Worm (Caenorhabditis elegans) whole organism, young adult: ENCODE measurements around the gene F25H9.7.

Source experiments
- Y56A3A.18 ChIP-seq: fragments of 200-800 bp; sonication (Bioruptor generic); IDR thresholded peaks from 2 replicates; pipeline ENCODE4 v1.3.6; 2022; ENCODE audit warnings: missing genetic modification reagents, missing genetic modification characterization, missing compliant biosample characterization
- ama-1 ChIP-seq, 3 experiments: fragments of 150-350 bp in 1 of 3; sonication (generic microtip) in 2 of 3; optimal IDR thresholded peaks; 2 replicates each; lab custom pipeline; 2014 to 2018; ENCODE audit warnings: missing biosample characterization in 2 of 3, missing genetic modification characterization in 2 of 3, missing genetic modification reagents in 2 of 3
- lag-1 ChIP-seq: fragments of 200-800 bp; sonication (Bioruptor generic); IDR thresholded peaks from 2 replicates; pipeline ENCODE4 v1.3.6; 2022; ENCODE audit warnings: missing genetic modification reagents, missing genetic modification characterization, missing compliant biosample characterization
- rec-8 ChIP-seq, 2 experiments: sonication (generic microtip); optimal IDR thresholded peaks; 2 replicates each; lab custom pipeline; 2016; ENCODE audit warnings: mild to moderate bottlenecking in 2 of 2, missing genetic modification characterization in 2 of 2, missing genetic modification reagents in 2 of 2, missing genotype in 2 of 2, missing biosample characterization in 1 of 2, missing compliant biosample characterization in 1 of 2, moderate library complexity in 1 of 2
- unc-62 ChIP-seq: fragments of 150-350 bp; optimal IDR thresholded peaks from 2 replicates; lab custom pipeline; 2014; ENCODE audit warnings: missing biosample characterization, missing genetic modification reagents, missing genetic modification characterization
- zim-3 ChIP-seq: sonication (generic microtip); optimal IDR thresholded peaks from 2 replicates; lab custom pipeline; 2017; ENCODE audit warnings: mild to moderate bottlenecking, missing genetic modification characterization, moderate library complexity, missing compliant biosample characterization

ce11 chrV:13468190-13468765, at the start of gene F25H9.7, which contains the start of gene F25H9.6:
- TF ChIP-seq unc-62 (GFP tag; lab: Kevin White, UChicago) (no peak), zim-3 (peak; percentile 90), Y56A3A.18 (GFP tag; lab: Robert Waterston, UW) (0 out of 2 replicates have a peak, but pooled peaks have one; percentile 57), lag-1 (GFP tag; lab: Robert Waterston, UW) (no peak), rec-8 (tag; optimal IDR thresholded peaks at IDR 0.05; lab: Kevin White, UChicago) (peak; percentile 31 to 92), ama-1 (optimal IDR thresholded peaks at IDR 0.05; lab: Kevin White, UChicago) (no peak), ama-1 (GFP tag; optimal IDR thresholded peaks at IDR 0.05; lab: Kevin White, UChicago) (peak in 1 of 2 experiments; percentile 63)
